Worm (Caenorhabditis elegans) whole organism, L3 larva: ENCODE results near the gene sdc-3.

ENCODE experiments used
- aly-2 ChIP-seq: fragments of 150-350 bp; optimal IDR thresholded peaks from 2 replicates; lab custom pipeline; 2014; ENCODE audit warnings: missing biosample characterization, missing genetic modification characterization
- egl-27 ChIP-seq: sonication (generic microtip); optimal IDR thresholded peaks from 4 replicates; lab custom pipeline; 2017; ENCODE audit warnings: missing biosample characterization, missing genetic modification reagents, missing genetic modification characterization
- fos-1 ChIP-seq: fragments of 150-350 bp; optimal IDR thresholded peaks from 2 replicates; lab custom pipeline; 2014; ENCODE audit warnings: missing biosample characterization, missing genetic modification characterization
- jun-1 ChIP-seq: fragments of 150-350 bp; optimal IDR thresholded peaks from 2 replicates; lab custom pipeline; 2014; ENCODE audit warnings: missing biosample characterization, missing genetic modification reagents, missing genetic modification characterization
- lin-15B ChIP-seq: fragments of 150-350 bp; optimal IDR thresholded peaks from 2 replicates; lab custom pipeline; 2014; ENCODE audit warnings: missing biosample characterization, missing genetic modification characterization
- nhr-76 ChIP-seq: fragments of 150-350 bp; sonication (generic microtip); optimal IDR thresholded peaks from 5 replicates; lab custom pipeline; 2014; ENCODE audit warnings: missing biosample characterization, missing genetic modification characterization
- pqm-1 ChIP-seq: fragments of 150-350 bp; optimal IDR thresholded peaks from 2 replicates; lab custom pipeline; 2017; ENCODE audit warnings: missing biosample characterization, missing genetic modification characterization, inconsistent platforms
- tbx-2 ChIP-seq: sonication (generic microtip); optimal IDR thresholded peaks from 2 replicates; lab custom pipeline; 2016; ENCODE audit warnings: mild to moderate bottlenecking, missing genetic modification characterization, missing compliant biosample characterization

DNA sequence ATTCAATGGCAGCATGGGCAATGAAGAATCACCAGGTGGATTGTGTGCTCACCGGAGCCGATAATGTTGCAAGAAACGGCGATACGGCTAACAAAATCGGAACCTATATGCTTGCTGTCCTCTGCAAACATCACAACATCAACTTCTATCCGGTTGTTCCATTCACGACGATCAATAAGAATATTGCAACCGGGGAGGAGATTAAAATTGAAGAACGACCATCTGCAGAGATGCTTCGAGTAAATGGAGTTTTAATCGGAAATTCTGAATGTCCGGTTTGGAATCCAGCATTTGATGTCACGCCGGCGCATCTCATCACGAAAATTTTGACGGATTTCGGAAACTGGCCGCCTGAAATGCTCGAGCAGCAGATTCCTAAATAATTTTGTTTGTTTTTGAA, 35.7 kb upstream of the sdc-3 start:
- TF ChIP-seq pqm-1 (tag; lab: Kevin White, UChicago) (no peak), jun-1 (tag; lab: Kevin White, UChicago) (no peak), lin-15B (tag; lab: Kevin White, UChicago) (no peak), tbx-2 (tag; lab: Kevin White, UChicago) (no peak), aly-2 (no peak), fos-1 (no peak), egl-27 (tag; lab: Kevin White, UChicago) (no peak), nhr-76 (no peak)
